Fruit fly (Drosophila melanogaster): ENCODE measurements around the gene RpS14b.

The RpS14b gene

DNA sequence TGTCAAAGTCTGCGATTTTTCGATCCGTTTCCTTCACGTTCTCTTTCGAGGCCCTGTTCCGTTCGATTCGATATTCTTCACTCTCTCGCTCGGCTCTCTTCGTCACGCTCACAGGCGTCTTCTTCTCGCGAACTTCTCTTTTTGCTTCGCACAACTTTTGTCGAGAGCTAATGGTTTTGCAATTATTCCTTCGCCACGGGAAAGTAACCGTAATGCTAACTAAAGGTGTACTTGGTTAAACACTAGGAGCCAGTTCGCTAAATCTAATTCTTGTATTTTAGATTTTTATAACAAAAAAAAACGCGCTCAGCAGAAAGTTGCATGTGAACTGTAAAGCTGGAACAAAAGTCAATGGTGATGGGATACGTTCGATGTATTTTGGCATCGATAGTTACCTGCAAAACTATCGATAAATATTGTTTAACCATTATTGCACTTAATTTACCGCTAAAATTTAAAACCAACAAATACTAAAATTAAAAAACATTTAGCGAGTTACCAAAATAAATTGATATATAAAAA lies 3.6 kb upstream of the RpS14b start, which contains the start of gene mahe (continued):
- no peak for TF ChIP-seq CG32772 (GFP tag; IDR thresholded peaks at IDR 0.05)
- no peak for TF ChIP-seq zf30C (GFP tag; optimal IDR thresholded peaks at IDR 0.05)
- no peak for TF ChIP-seq lilli (GFP tag; optimal IDR thresholded peaks at IDR 0.05)
- TF ChIP-seq CG12104 (GFP tag; optimal IDR thresholded peaks at IDR 0.05), result no peak
- TF ChIP-seq CG11696 (GFP tag; IDR thresholded peaks at IDR 0.05), result no peak
- TF ChIP-seq pho (GFP tag; optimal IDR thresholded peaks at IDR 0.05), result no peak
- no peak for TF ChIP-seq Mrtf (GFP tag; IDR thresholded peaks at IDR 0.05)
- TF ChIP-seq CG11695 (GFP tag; IDR thresholded peaks at IDR 0.05), result no peak
- no peak for TF ChIP-seq CG4854 (GFP tag; optimal IDR thresholded peaks at IDR 0.05)
- TF ChIP-seq CG8290 (GFP tag; optimal IDR thresholded peaks at IDR 0.05), result no peak
- TF ChIP-seq CG8290 (tag; optimal IDR thresholded peaks at IDR 0.05), result no peak
- no peak for TF ChIP-seq slou (GFP tag; optimal IDR thresholded peaks at IDR 0.05)
- TF ChIP-seq CG6254 (GFP tag; optimal IDR thresholded peaks at IDR 0.05), result no peak
- TF ChIP-seq CG8388 (GFP tag; optimal IDR thresholded peaks at IDR 0.05), result no peak
- TF ChIP-seq tgo (GFP tag; IDR thresholded peaks at IDR 0.05), result no peak
- TF ChIP-seq CG17912 (GFP tag; optimal IDR thresholded peaks at IDR 0.05), result no peak
- no peak for TF ChIP-seq HmgD (GFP tag; optimal IDR thresholded peaks at IDR 0.05)
- no peak for TF ChIP-seq bigmax (GFP tag; optimal IDR thresholded peaks at IDR 0.05)
- no peak for TF ChIP-seq salm (tag; optimal IDR thresholded peaks at IDR 0.05)
- TF ChIP-seq CG17568 (GFP tag; optimal IDR thresholded peaks at IDR 0.05), result peak; percentile 46
- TF ChIP-seq Dip2 (GFP tag; IDR thresholded peaks at IDR 0.05), result no peak
- TF ChIP-seq CG11398 (GFP tag; optimal IDR thresholded peaks at IDR 0.05), result no peak
- no peak for TF ChIP-seq MTF-1 (GFP tag; optimal IDR thresholded peaks at IDR 0.05; ENCODE audit: borderline replicate concordance)
- no peak for TF ChIP-seq CG31388 (GFP tag; optimal IDR thresholded peaks at IDR 0.05)
- TF ChIP-seq gsb (GFP tag; IDR thresholded peaks at IDR 0.05), result no peak
- TF ChIP-seq CG1832 (GFP tag; optimal IDR thresholded peaks at IDR 0.05), result no peak
- TF ChIP-seq CG13894 (tag; optimal IDR thresholded peaks at IDR 0.05), result no peak
- TF ChIP-seq Med (GFP tag), result peak; percentile 77
- no peak for TF ChIP-seq CG17359 (tag; optimal IDR thresholded peaks at IDR 0.05)
- TF ChIP-seq crc (GFP tag; optimal IDR thresholded peaks at IDR 0.05), result no peak
- no peak for TF ChIP-seq CG6689 (GFP tag; IDR thresholded peaks at IDR 0.05)
- no peak for TF ChIP-seq CG8924 (tag; optimal IDR thresholded peaks at IDR 0.05)
- TF ChIP-seq ro (GFP tag; IDR thresholded peaks at IDR 0.05), result no peak
- no peak for TF ChIP-seq Dad (GFP tag; optimal IDR thresholded peaks at IDR 0.05)
- TF ChIP-seq Neu2 (GFP tag; optimal IDR thresholded peaks at IDR 0.05; ENCODE audit: borderline replicate concordance), result no peak
- no peak for TF ChIP-seq CG10462 (GFP tag; optimal IDR thresholded peaks at IDR 0.05)
- no peak for TF ChIP-seq CG18262 (tag; optimal IDR thresholded peaks at IDR 0.05)
- TF ChIP-seq CG18619 (GFP tag; optimal IDR thresholded peaks at IDR 0.05), result no peak
- no peak for TF ChIP-seq chn (GFP tag; optimal IDR thresholded peaks at IDR 0.05)
- TF ChIP-seq scrt (GFP tag; optimal IDR thresholded peaks at IDR 0.05), result peak; percentile 38
- no peak for TF ChIP-seq ssp (GFP tag; IDR thresholded peaks at IDR 0.05)
- no peak for TF ChIP-seq CG10565 (GFP tag; optimal IDR thresholded peaks at IDR 0.05)
- TF ChIP-seq so (GFP tag; IDR thresholded peaks at IDR 0.05), result no peak
- peak; percentile 89 for TF ChIP-seq Bgb (GFP tag; IDR thresholded peaks at IDR 0.05; ENCODE audit: partially characterized antibody)
- TF ChIP-seq CG17361 (GFP tag; IDR thresholded peaks at IDR 0.05), result no peak
- TF ChIP-seq gfzf (GFP tag; optimal IDR thresholded peaks at IDR 0.05), result peak; percentile 21
- TF ChIP-seq Fer1 (GFP tag; optimal IDR thresholded peaks at IDR 0.05), result no peak
- no peak for TF ChIP-seq CG43689 (GFP tag; IDR thresholded peaks at IDR 0.05)
- no peak for TF ChIP-seq Drgx (GFP tag; IDR thresholded peaks at IDR 0.05)
- TF ChIP-seq CG10321 (GFP tag; IDR thresholded peaks at IDR 0.05), result no peak
- no peak for TF ChIP-seq trh (GFP tag; optimal IDR thresholded peaks at IDR 0.05)
- TF ChIP-seq Sry-δ (GFP tag; optimal IDR thresholded peaks at IDR 0.05), result peak; percentile 89
- TF ChIP-seq insv (GFP tag; optimal IDR thresholded peaks at IDR 0.05), result no peak
